Worm (Caenorhabditis elegans) whole organism, L4 larva: Measurements from ENCODE around the gene zig-2.

ENCODE experiments used
- ZK337.2 ChIP-seq: fragments of 200-800 bp; sonication (Bioruptor generic); IDR thresholded peaks from 2 replicates; pipeline ENCODE4 v1.3.6; 2022; ENCODE audit warnings: missing genetic modification reagents, missing genetic modification characterization, missing compliant biosample characterization
- ZK546.5 ChIP-seq, 2 experiments: sonication (generic microtip); optimal IDR thresholded peaks; 2 replicates each; lab custom pipeline; 2017; ENCODE audit warnings: missing biosample characterization in 2 of 2, missing genetic modification characterization in 2 of 2
- lin-13 ChIP-seq: fragments of 150-350 bp; optimal IDR thresholded peaks from 2 replicates; lab custom pipeline; 2014; ENCODE audit warnings: missing biosample characterization, missing genetic modification reagents, missing genetic modification characterization
- nhr-28 ChIP-seq: fragments of 150-350 bp; optimal IDR thresholded peaks from 2 replicates; lab custom pipeline; 2014; ENCODE audit warnings: missing biosample characterization, missing genetic modification characterization
- pha-4 ChIP-seq, 2 experiments: fragments of 150-350 bp in 1 of 2; fragments of 200-800 bp in 1 of 2; sonication (Bioruptor generic) in 1 of 2; IDR thresholded peaks in 1 of 2; optimal IDR thresholded peaks in 1 of 2; 2 replicates each; pipeline versions ENCODE4 v1.3.6 to Lab custom; 2014 to 2022; ENCODE audit warnings: missing genetic modification characterization in 2 of 2, missing genetic modification reagents in 2 of 2, missing biosample characterization in 1 of 2, missing compliant biosample characterization in 1 of 2
- snpc-1.2 ChIP-seq: fragments of 200-800 bp; sonication (Bioruptor generic); IDR thresholded peaks from 2 replicates; pipeline ENCODE4 v1.3.6; 2022; ENCODE audit warnings: missing genetic modification reagents, missing genetic modification characterization, missing compliant biosample characterization
- unc-62 ChIP-seq, 3 experiments: fragments of 150-350 bp in 1 of 3; sonication (generic microtip); optimal IDR thresholded peaks in 2 of 3; peaks in 1 of 3; 1 replicate in 1 of 3; 2 replicates in 2 of 3; lab custom pipeline; 2014 to 2017; ENCODE audit warnings: missing biosample characterization in 3 of 3, missing genetic modification characterization in 3 of 3, missing genetic modification reagents in 3 of 3, missing genotype in 1 of 3
- zip-2 ChIP-seq: fragments of 150-350 bp; optimal IDR thresholded peaks from 2 replicates; lab custom pipeline; 2014; ENCODE audit warnings: missing biosample characterization, missing genetic modification characterization

DNA sequence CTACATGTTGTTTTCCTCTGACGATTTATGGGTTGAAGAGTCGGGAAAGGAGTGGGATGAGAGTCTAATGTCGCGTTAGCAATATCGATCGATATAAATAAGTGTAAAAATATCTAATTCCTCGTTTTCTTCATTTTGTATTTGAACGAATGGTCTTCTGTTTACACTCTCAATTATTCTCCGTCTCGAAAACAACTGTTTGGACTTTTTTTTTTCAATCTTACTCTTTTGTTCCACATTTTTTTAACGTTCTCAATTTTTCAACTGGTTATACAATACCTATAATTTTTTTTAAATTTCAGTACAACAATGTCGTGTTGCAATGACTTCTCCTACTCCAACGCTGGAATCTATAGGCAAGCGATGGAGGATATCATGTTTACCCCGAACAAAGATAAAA lies 19.9 kb downstream of the zig-2 start, which contains the start of gene F17A2.13:
- no peak for TF ChIP-seq unc-62 (GFP tag; optimal IDR thresholded peaks at IDR 0.05 in 1 of 2; lab: Kevin White, UChicago)
- TF ChIP-seq unc-62 (tag; optimal IDR thresholded peaks at IDR 0.05; lab: Kevin White, UChicago) = no peak
- TF ChIP-seq ZK337.2 (GFP tag; lab: Robert Waterston, UW) = no peak
- no peak for TF ChIP-seq snpc-1.2 (GFP tag; lab: Robert Waterston, UW)
- no peak for TF ChIP-seq ZK546.5 (tag; optimal IDR thresholded peaks at IDR 0.05; lab: Kevin White, UChicago)
- TF ChIP-seq lin-13 (GFP tag; lab: Kevin White, UChicago) = no peak
- TF ChIP-seq zip-2 (tag; lab: Kevin White, UChicago) = no peak
- no peak for TF ChIP-seq nhr-28 (tag; lab: Kevin White, UChicago)
- TF ChIP-seq pha-4 (GFP tag; IDR thresholded peaks at IDR 0.05; lab: Robert Waterston, UW) = no peak
- no peak for TF ChIP-seq pha-4 (tag; optimal IDR thresholded peaks at IDR 0.05; lab: Kevin White, UChicago)
